Fruit fly (Drosophila melanogaster) whole organism, embryonic: Measurements from ENCODE around the gene Msh6.

Experiments
- BtbVII ChIP-seq: fragments of 200-800 bp; sonication (Bioruptor generic); optimal IDR thresholded peaks from 3 replicates; lab custom pipeline; 2017; ENCODE audit warnings: missing biosample characterization, mild to moderate bottlenecking, missing genetic modification characterization
- CG10321 ChIP-seq: fragments of 200-800 bp; sonication (Bioruptor generic); IDR thresholded peaks from 2 replicates; pipeline ENCODE4 v1.3.6; 2022; ENCODE audit warnings: missing biosample characterization, missing genetic modification characterization
- CG10979 ChIP-seq: fragments of 200-800 bp; sonication (Bioruptor generic); optimal IDR thresholded peaks from 2 replicates; lab custom pipeline; 2018; ENCODE audit warnings: missing biosample characterization, mild to moderate bottlenecking, missing genetic modification characterization, moderate library complexity
- CG11723 ChIP-seq: fragments of 200-800 bp; sonication (Bioruptor generic); optimal IDR thresholded peaks from 2 replicates; lab custom pipeline; 2017; ENCODE audit warnings: missing biosample characterization, mild to moderate bottlenecking, missing genetic modification characterization
- CG14667 ChIP-seq: fragments of 200-800 bp; sonication (Bioruptor generic); IDR thresholded peaks from 2 replicates; pipeline ENCODE4 v1.3.6; 2022; ENCODE audit warnings: missing biosample characterization, missing genetic modification characterization
- CG15073 ChIP-seq: fragments of 200-800 bp; sonication (Bioruptor generic); optimal IDR thresholded peaks from 2 replicates; lab custom pipeline; 2016; ENCODE audit warnings: missing biosample characterization, missing genetic modification characterization
- CG16863 ChIP-seq: fragments of 200-800 bp; sonication (Bioruptor generic); optimal IDR thresholded peaks from 3 replicates; lab custom pipeline; 2016; ENCODE audit warnings: missing biosample characterization, missing genetic modification characterization
- CG18476 ChIP-seq: fragments of 200-800 bp; sonication (Bioruptor generic); optimal IDR thresholded peaks from 2 replicates; lab custom pipeline; 2016; ENCODE audit warnings: missing biosample characterization, mild to moderate bottlenecking, missing genetic modification characterization
- CG2875 ChIP-seq: fragments of 200-800 bp; sonication (Bioruptor generic); optimal IDR thresholded peaks from 2 replicates; lab custom pipeline; 2017; ENCODE audit warnings: missing biosample characterization, mild to moderate bottlenecking, missing genetic modification characterization, missing genetic modification reagents
- CG30403 ChIP-seq: fragments of 200-800 bp; sonication (Bioruptor generic); optimal IDR thresholded peaks from 3 replicates; lab custom pipeline; 2016; ENCODE audit warnings: missing biosample characterization, missing genetic modification characterization
- CG33213 ChIP-seq: fragments of 200-800 bp; sonication (Bioruptor generic); optimal IDR thresholded peaks from 3 replicates; lab custom pipeline; 2016; ENCODE audit warnings: missing biosample characterization, missing genetic modification characterization
- CG3847 ChIP-seq: fragments of 200-800 bp; sonication (Bioruptor generic); IDR thresholded peaks from 2 replicates; pipeline ENCODE4 v1.3.6; 2022; ENCODE audit warnings: missing biosample characterization, missing genetic modification characterization
- CG6175 ChIP-seq: fragments of 200-800 bp; sonication (Bioruptor generic); IDR thresholded peaks from 3 replicates; pipeline ENCODE4 v1.3.6; 2022; ENCODE audit warnings: missing biosample characterization, missing genetic modification characterization
- CG7928 ChIP-seq: fragments of 200-800 bp; sonication (Bioruptor generic); optimal IDR thresholded peaks from 2 replicates; lab custom pipeline; 2017; ENCODE audit warnings: missing biosample characterization, mild to moderate bottlenecking, missing genetic modification characterization
- CG8388 ChIP-seq: fragments of 200-800 bp; sonication (Bioruptor generic); optimal IDR thresholded peaks from 2 replicates; lab custom pipeline; 2019; ENCODE audit warnings: missing biosample characterization, mild to moderate bottlenecking, missing genetic modification characterization, moderate library complexity
- CG8478 ChIP-seq: fragments of >200 bp; optimal IDR thresholded peaks from 2 replicates; lab custom pipeline; 2018
- CG8944 ChIP-seq: fragments of 200-800 bp; sonication (Bioruptor generic); optimal IDR thresholded peaks from 3 replicates; lab custom pipeline; 2016; ENCODE audit warnings: missing biosample characterization, missing genetic modification characterization
- CoRest ChIP-seq: fragments of 200-800 bp; sonication (Bioruptor generic); optimal IDR thresholded peaks from 3 replicates; lab custom pipeline; 2018; ENCODE audit warnings: missing biosample characterization, mild to moderate bottlenecking, missing genetic modification characterization, moderate library complexity
- Deaf1 ChIP-seq: fragments of 200-800 bp; optimal IDR thresholded peaks from 3 replicates; lab custom pipeline; 2019; ENCODE audit warnings: missing biosample characterization, mild to moderate bottlenecking, missing genetic modification characterization, moderate library complexity
- E2f1 ChIP-seq: fragments of 200-800 bp; sonication (Bioruptor generic); IDR thresholded peaks from 2 replicates; pipeline ENCODE4 v1.3.6; 2022; ENCODE audit warnings: missing biosample characterization, missing genetic modification characterization
- HLH3B ChIP-seq: fragments of 200-800 bp; sonication (Bioruptor generic); IDR thresholded peaks from 2 replicates; pipeline ENCODE4 v1.3.6; 2022; ENCODE audit warnings: missing biosample characterization, missing genetic modification characterization
- HLH4C ChIP-seq: fragments of 200-800 bp; sonication (Bioruptor generic); IDR thresholded peaks from 3 replicates; pipeline ENCODE4 v1.3.6; 2022; ENCODE audit warnings: missing biosample characterization, missing genetic modification characterization; ENCODE audit not compliant: partially characterized antibody
- HLH54F ChIP-seq: fragments of 200-800 bp; sonication (Bioruptor generic); optimal IDR thresholded peaks from 3 replicates; lab custom pipeline; 2016; ENCODE audit warnings: missing biosample characterization, missing genetic modification characterization
- Hey ChIP-seq: fragments of 200-800 bp; sonication (Bioruptor generic); optimal IDR thresholded peaks from 3 replicates; lab custom pipeline; 2018; ENCODE audit warnings: missing biosample characterization, mild to moderate bottlenecking, missing genetic modification characterization
- Hsf ChIP-seq: fragments of 200-800 bp; sonication (Bioruptor generic); optimal IDR thresholded peaks from 3 replicates; lab custom pipeline; 2016; ENCODE audit warnings: missing biosample characterization, missing genetic modification characterization
- Jarid2 ChIP-seq: fragments of 200-800 bp; sonication (Bioruptor generic); optimal IDR thresholded peaks from 3 replicates; lab custom pipeline; 2017; ENCODE audit warnings: mild to moderate bottlenecking, missing biosample characterization, missing genetic modification reagents, missing genetic modification characterization
- Mad ChIP-seq: fragments of 200-800 bp; sonication (Bioruptor generic); optimal IDR thresholded peaks from 2 replicates; lab custom pipeline; 2016; ENCODE audit warnings: missing biosample characterization, missing genetic modification characterization
- Meics ChIP-seq: fragments of 200-800 bp; sonication (Bioruptor generic); optimal IDR thresholded peaks from 2 replicates; lab custom pipeline; 2017; ENCODE audit warnings: missing biosample characterization, mild to moderate bottlenecking, missing genetic modification characterization
- Ssrp ChIP-seq: fragments of 200-800 bp; sonication (Bioruptor generic); optimal IDR thresholded peaks from 2 replicates; lab custom pipeline; 2018; ENCODE audit warnings: missing biosample characterization, mild to moderate bottlenecking, missing genetic modification characterization, moderate library complexity
- Stat92E ChIP-seq, 3 experiments: fragments of >200 bp in 2 of 3; fragments of 200-800 bp in 1 of 3; sonication (Bioruptor generic) in 1 of 3; optimal IDR thresholded peaks; 2 replicates each; lab custom pipeline; 2017 to 2019; ENCODE audit warnings: missing biosample characterization in 3 of 3, missing genetic modification characterization in 3 of 3, mild to moderate bottlenecking in 1 of 3, moderate library complexity in 1 of 3
- ab ChIP-seq: fragments of 200-800 bp; sonication (Bioruptor generic); optimal IDR thresholded peaks from 2 replicates; lab custom pipeline; 2016; ENCODE audit warnings: missing biosample characterization, missing genetic modification characterization
- ara ChIP-seq: fragments of 200-800 bp; sonication (Bioruptor generic); IDR thresholded peaks from 2 replicates; pipeline ENCODE4 v1.3.6; 2022; ENCODE audit warnings: missing biosample characterization, missing genetic modification characterization
- az2 ChIP-seq: fragments of 200-800 bp; sonication (Bioruptor generic); optimal IDR thresholded peaks from 3 replicates; lab custom pipeline; 2016; ENCODE audit warnings: missing biosample characterization, missing genetic modification characterization
- bowl ChIP-seq: fragments of 200-800 bp; sonication (Bioruptor generic); IDR thresholded peaks from 2 replicates; pipeline ENCODE4 v1.3.6; 2022; ENCODE audit warnings: missing biosample characterization, missing genetic modification characterization
- cad ChIP-seq: fragments of >200 bp; optimal IDR thresholded peaks from 2 replicates; lab custom pipeline; 2017; ENCODE audit warnings: missing biosample characterization, missing genetic modification characterization
- croc ChIP-seq: fragments of 200-800 bp; sonication (Bioruptor generic); conservative IDR thresholded peaks from 3 replicates; pipeline ENCODE4 v1.3.6; 2022; ENCODE audit warnings: missing biosample characterization, missing genetic modification characterization
- crol ChIP-seq: fragments of 200-800 bp; sonication (Bioruptor generic); IDR thresholded peaks from 2 replicates; pipeline ENCODE4 v1.3.6; 2022; ENCODE audit warnings: missing biosample characterization, missing genetic modification characterization
- dati ChIP-seq: fragments of 200-800 bp; sonication (Bioruptor generic); IDR thresholded peaks from 2 replicates; pipeline ENCODE4 v1.3.6; 2022; ENCODE audit warnings: missing biosample characterization, missing genetic modification characterization
- en ChIP-seq: fragments of 200-800 bp; sonication (Bioruptor generic); optimal IDR thresholded peaks from 2 replicates; lab custom pipeline; 2016; ENCODE audit warnings: missing biosample characterization, missing genetic modification characterization
- ham ChIP-seq: fragments of 200-800 bp; sonication (Bioruptor generic); IDR thresholded peaks from 2 replicates; pipeline ENCODE4 v1.3.6; 2022; ENCODE audit warnings: missing biosample characterization, missing genetic modification characterization
- insv ChIP-seq, 2 experiments: fragments of 200-800 bp; sonication (Bioruptor generic); optimal IDR thresholded peaks; 3 replicates each; lab custom pipeline; 2016 to 2018; ENCODE audit warnings: missing biosample characterization in 2 of 2, missing genetic modification characterization in 2 of 2
- lola ChIP-seq, 3 experiments: fragments of >200 bp in 2 of 3; fragments of 200-800 bp in 1 of 3; sonication (Bioruptor generic) in 1 of 3; optimal IDR thresholded peaks; 2 replicates each; lab custom pipeline; 2017 to 2019; ENCODE audit warnings: missing biosample characterization in 3 of 3, missing genetic modification characterization in 3 of 3, mild to moderate bottlenecking in 1 of 3, moderate library complexity in 1 of 3
- nerfin-2 ChIP-seq: fragments of 200-800 bp; sonication (Bioruptor generic); IDR thresholded peaks from 2 replicates; pipeline ENCODE4 v1.3.6; 2022; ENCODE audit warnings: missing biosample characterization, missing genetic modification characterization; ENCODE audit not compliant: partially characterized antibody
- sim ChIP-seq: fragments of 200-800 bp; sonication (Bioruptor generic); IDR thresholded peaks from 2 replicates; pipeline ENCODE4 v1.3.6; 2022; ENCODE audit warnings: missing biosample characterization, missing genetic modification characterization
- ttk ChIP-seq: fragments of 200-800 bp; sonication (Bioruptor generic); IDR thresholded peaks from 2 replicates; pipeline ENCODE4 v2.1.2; 2022; ENCODE audit warnings: missing biosample characterization, missing genetic modification characterization
- twi ChIP-seq: fragments of 200-800 bp; optimal IDR thresholded peaks from 2 replicates; lab custom pipeline; 2019; ENCODE audit warnings: missing biosample characterization, mild to moderate bottlenecking, missing genetic modification characterization, moderate library complexity
- unpg ChIP-seq: fragments of 200-800 bp; sonication (Bioruptor generic); optimal IDR thresholded peaks from 3 replicates; lab custom pipeline; 2018; ENCODE audit warnings: missing biosample characterization, mild to moderate bottlenecking, missing genetic modification characterization, moderate library complexity
- vfl ChIP-seq: fragments of 200-800 bp; sonication (Bioruptor generic); optimal IDR thresholded peaks from 2 replicates; lab custom pipeline; 2016; ENCODE audit warnings: missing biosample characterization, missing genetic modification characterization
- wek ChIP-seq: fragments of 200-800 bp; sonication (Bioruptor generic); optimal IDR thresholded peaks from 3 replicates; lab custom pipeline; 2018; ENCODE audit warnings: missing biosample characterization, mild to moderate bottlenecking, missing genetic modification characterization, moderate library complexity
- z ChIP-seq: fragments of 200-800 bp; sonication (Bioruptor generic); IDR thresholded peaks from 3 replicates; pipeline ENCODE4 v1.3.6; 2022; ENCODE audit warnings: missing biosample characterization, missing genetic modification characterization

Gene Msh6

DNA sequence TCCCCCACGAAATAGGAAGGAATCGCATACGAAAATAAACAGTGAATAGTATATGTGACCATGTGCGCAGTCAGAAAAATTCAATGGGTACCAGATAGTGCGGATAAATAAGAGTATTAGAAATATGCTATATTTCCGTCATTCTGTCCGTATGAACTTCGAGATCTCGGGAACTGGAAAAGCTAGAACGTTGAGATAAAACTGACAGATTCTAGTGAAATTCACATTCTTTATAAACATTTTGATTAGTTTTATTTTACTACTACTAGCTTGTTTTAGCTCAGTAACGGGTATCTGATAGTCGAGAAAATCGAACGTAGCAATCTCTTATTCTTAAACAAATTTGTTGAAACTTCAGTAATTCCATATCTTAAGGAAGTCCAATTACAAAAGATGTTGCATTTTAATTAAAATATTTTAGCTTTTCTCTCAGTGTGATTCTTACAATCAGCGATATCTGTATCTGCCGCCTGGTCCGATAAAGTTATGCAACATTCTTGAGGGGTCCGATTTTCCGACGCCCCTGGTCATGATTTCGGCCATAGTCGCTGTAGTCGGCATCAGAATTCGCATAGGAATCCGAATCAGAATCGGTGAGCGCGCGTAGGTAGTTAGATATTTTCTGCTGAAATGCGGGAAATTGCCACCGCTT is 14.2 kb upstream of the Msh6 start (continued):
- no peak for TF ChIP-seq en
- TF ChIP-seq Mad (GFP tag; lab: Kevin White, UChicago), result no peak
- no peak for TF ChIP-seq ab
- no peak for TF ChIP-seq Jarid2 (GFP tag; lab: Kevin White, UChicago)
- TF ChIP-seq nerfin-2 (GFP tag; lab: Robert Waterston, UW), result peak; percentile 38
- TF ChIP-seq HLH4C (GFP tag; lab: Robert Waterston, UW), result peak; percentile 69; the same call in 2 of the 3 replicates
- TF ChIP-seq CG3847 (GFP tag; lab: Robert Waterston, UW), result no peak
- no peak for TF ChIP-seq ham (GFP tag; lab: Robert Waterston, UW)
- no peak for TF ChIP-seq CG18476 (GFP tag; lab: Kevin White, UChicago)
- no peak for TF ChIP-seq Meics (GFP tag; lab: Kevin White, UChicago)
- TF ChIP-seq HLH3B (GFP tag; lab: Robert Waterston, UW), result no peak
- TF ChIP-seq insv (GFP tag; optimal IDR thresholded peaks at IDR 0.05; lab: Kevin White, UChicago), result peak in 1 of 2 experiments; percentile 43
- TF ChIP-seq crol (GFP tag; lab: Robert Waterston, UW), result no peak
- no peak for TF ChIP-seq CG7928
- TF ChIP-seq az2, result no peak
- TF ChIP-seq CG8388 (GFP tag; lab: Kevin White, UChicago), result no peak
- TF ChIP-seq CG11723 (GFP tag; lab: Kevin White, UChicago), result no peak
- no peak for TF ChIP-seq CG15073 (GFP tag; lab: Kevin White, UChicago)
- TF ChIP-seq ttk (GFP tag; lab: Robert Waterston, UW), result no peak
- no peak for TF ChIP-seq ara (GFP tag; lab: Robert Waterston, UW)
- TF ChIP-seq z, result no peak
- TF ChIP-seq Deaf1 (tag; lab: Kevin White, UChicago), result no peak
- no peak for TF ChIP-seq Ssrp

dm6 chr3L:15171769-15172403 is 13.5 kb upstream of the Msh6 start:
- TF ChIP-seq CG16863 (no peak), CG30403 (GFP tag; lab: Kevin White, UChicago) (peak; percentile 4), CoRest (no peak), CG14667 (GFP tag; lab: Robert Waterston, UW) (no peak), BtbVII (GFP tag; lab: Kevin White, UChicago) (no peak), unpg (peak; percentile 21), CG8478 (lab: Kevin White, UChicago) (no peak), CG33213 (GFP tag; lab: Kevin White, UChicago) (no peak), twi (no peak), croc (GFP tag; lab: Robert Waterston, UW) (no peak), Hey (tag; lab: Kevin White, UChicago) (no peak), CG6175 (GFP tag; lab: Robert Waterston, UW) (peak; percentile 55; the same call in 1 of the 3 replicates), dati (GFP tag; lab: Robert Waterston, UW) (no peak), Stat92E (GFP tag; optimal IDR thresholded peaks at IDR 0.05; lab: Kevin White, UChicago) (no peak), CG2875 (GFP tag; lab: Kevin White, UChicago) (no peak), wek (no peak), CG10979 (tag; lab: Kevin White, UChicago) (peak; percentile 47), CG8944 (GFP tag; lab: Kevin White, UChicago) (no peak), cad (GFP tag; lab: Kevin White, UChicago) (no peak), Hsf (GFP tag; lab: Kevin White, UChicago) (no peak), sim (no peak), CG10321 (GFP tag; lab: Robert Waterston, UW) (peak; percentile 62), E2f1 (GFP tag; lab: Robert Waterston, UW) (no peak), lola (GFP tag; optimal IDR thresholded peaks at IDR 0.05; lab: Kevin White, UChicago) (no peak), ttk (GFP tag; lab: Robert Waterston, UW) (0 out of 2 replicates have a peak, but pooled peaks have one; percentile 5), HLH54F (no peak), bowl (GFP tag; lab: Robert Waterston, UW) (no peak), vfl (no peak)
